Worm (Caenorhabditis elegans): ENCODE data around the gene F44A2.5.

- TF ChIP-seq lir-3 (tag; optimal IDR thresholded peaks at IDR 0.05; ENCODE audit: poor library complexity) = no peak
- TF ChIP-seq snpc-4 (tag; optimal IDR thresholded peaks at IDR 0.05) = no peak
- no peak for TF ChIP-seq hpl-2 (GFP tag; optimal IDR thresholded peaks at IDR 0.05)
- no peak for TF ChIP-seq unc-86 (tag; optimal IDR thresholded peaks at IDR 0.05)
- no peak for TF ChIP-seq tlp-1 (tag; optimal IDR thresholded peaks at IDR 0.05)
- no peak for TF ChIP-seq nhr-85 (tag)
- no peak for TF ChIP-seq egl-27 (tag; optimal IDR thresholded peaks at IDR 0.05)
- TF ChIP-seq lin-39 (tag; optimal IDR thresholded peaks at IDR 0.05) = no peak
- TF ChIP-seq ceh-82 (tag; optimal IDR thresholded peaks at IDR 0.05) = no peak
- TF ChIP-seq nhr-28 (tag; optimal IDR thresholded peaks at IDR 0.05) = no peak
Observed at ce11 chrV:9316970-9317369, 19.5 kb downstream of the F44A2.5 start.
